Worm (Caenorhabditis elegans) whole organism, L1 larva: ENCODE results near the gene brc-1.

Experiments
- Y116A8C.19 ChIP-seq: sonication (generic microtip); optimal IDR thresholded peaks from 2 replicates; lab custom pipeline; 2016; ENCODE audit warnings: missing compliant biosample characterization, missing genetic modification characterization, borderline replicate concordance
- alr-1 ChIP-seq: fragments of 200-800 bp; sonication (Bioruptor generic); optimal IDR thresholded peaks from 2 replicates; lab custom pipeline; 2018; ENCODE audit warnings: borderline replicate concordance, mild to moderate bottlenecking, missing genetic modification characterization, missing compliant biosample characterization
- aly-2 ChIP-seq: fragments of 150-350 bp; optimal IDR thresholded peaks from 2 replicates; lab custom pipeline; 2014; ENCODE audit warnings: missing biosample characterization, missing genetic modification characterization
- ceh-82 ChIP-seq, 3 experiments: fragments of 150-350 bp in 1 of 3; sonication (generic microtip) in 2 of 3; optimal IDR thresholded peaks; 2 replicates each; lab custom pipeline; 2014 to 2017; ENCODE audit warnings: missing biosample characterization in 3 of 3, missing genetic modification characterization in 3 of 3
- dpl-1 ChIP-seq, 3 experiments: fragments of 150-350 bp in 2 of 3; sonication (generic microtip) in 1 of 3; optimal IDR thresholded peaks; 2 replicates each; lab custom pipeline; 2014 to 2017; ENCODE audit warnings: missing biosample characterization in 3 of 3, missing genetic modification characterization in 3 of 3, missing genetic modification reagents in 3 of 3
- efl-1 ChIP-seq, 4 experiments: fragments of 150-350 bp; optimal IDR thresholded peaks in 3 of 4; peaks in 1 of 4; 1 replicate in 1 of 4; 2 replicates in 3 of 4; lab custom pipeline; 2014; ENCODE audit warnings: missing biosample characterization in 2 of 4, missing genetic modification characterization in 2 of 4, missing genetic modification reagents in 2 of 4
- egl-13 ChIP-seq: sonication (generic microtip); optimal IDR thresholded peaks from 2 replicates; lab custom pipeline; 2016; ENCODE audit warnings: missing genotype, missing genetic modification reagents, missing genetic modification characterization, missing compliant biosample characterization
- elt-2 ChIP-seq: sonication (generic microtip); optimal IDR thresholded peaks from 2 replicates; lab custom pipeline; 2016; ENCODE audit warnings: missing genetic modification characterization, mild to moderate bottlenecking, inconsistent platforms, missing compliant biosample characterization, missing genetic modification reagents
- fkh-10 ChIP-seq: sonication (generic microtip); optimal IDR thresholded peaks from 2 replicates; lab custom pipeline; 2017; ENCODE audit warnings: missing biosample characterization, missing genetic modification reagents, missing genetic modification characterization
- isw-1 ChIP-seq: fragments of 200-800 bp; sonication (Bioruptor generic); IDR thresholded peaks from 2 replicates; pipeline ENCODE4 v1.3.6; 2022; ENCODE audit warnings: missing genetic modification characterization, missing compliant biosample characterization
- lin-13 ChIP-seq: fragments of 150-350 bp; optimal IDR thresholded peaks from 2 replicates; lab custom pipeline; 2014; ENCODE audit warnings: missing biosample characterization, missing genetic modification reagents, missing genetic modification characterization
- lin-14 ChIP-seq: fragments of 200-800 bp; sonication (Bioruptor generic); optimal IDR thresholded peaks from 2 replicates; lab custom pipeline; 2018; ENCODE audit warnings: mild to moderate bottlenecking, missing genetic modification characterization, moderate library complexity, missing compliant biosample characterization
- lin-15B ChIP-seq: fragments of 150-350 bp; sonication (generic microtip); optimal IDR thresholded peaks from 3 replicates; lab custom pipeline; 2014; ENCODE audit warnings: missing biosample characterization, missing genetic modification characterization
- lin-35 ChIP-seq, 2 experiments: fragments of 150-350 bp; optimal IDR thresholded peaks; 2 replicates each; lab custom pipeline; 2014; ENCODE audit warnings: missing biosample characterization in 2 of 2, missing genetic modification characterization in 2 of 2, missing genetic modification reagents in 2 of 2
- lir-3 ChIP-seq: sonication (generic microtip); optimal IDR thresholded peaks from 2 replicates; lab custom pipeline; 2016; ENCODE audit warnings: mild to moderate bottlenecking, missing genetic modification characterization, moderate library complexity, missing compliant biosample characterization; ENCODE audit not compliant: poor library complexity
- lsy-2 ChIP-seq, 2 experiments: fragments of 150-350 bp; optimal IDR thresholded peaks; 2 replicates each; lab custom pipeline; 2014; ENCODE audit warnings: missing biosample characterization in 2 of 2, missing genetic modification characterization in 2 of 2
- mab-9 ChIP-seq: fragments of 200-800 bp; sonication (Bioruptor generic); IDR thresholded peaks from 2 replicates; pipeline ENCODE4 v1.3.6; 2022; ENCODE audit warnings: missing genetic modification reagents, missing genetic modification characterization, missing compliant biosample characterization
- mef-2 ChIP-seq: fragments of 150-350 bp; optimal IDR thresholded peaks from 2 replicates; lab custom pipeline; 2014; ENCODE audit warnings: missing biosample characterization, missing genetic modification characterization
- mep-1 ChIP-seq: fragments of 150-350 bp; optimal IDR thresholded peaks from 2 replicates; lab custom pipeline; 2014; ENCODE audit warnings: missing biosample characterization, missing genetic modification characterization
- nhr-28 ChIP-seq: fragments of 150-350 bp; optimal IDR thresholded peaks from 2 replicates; lab custom pipeline; 2014; ENCODE audit warnings: missing biosample characterization, missing genetic modification characterization
- nhr-47 ChIP-seq: sonication (generic microtip); optimal IDR thresholded peaks from 2 replicates; lab custom pipeline; 2016; ENCODE audit warnings: mild to moderate bottlenecking, missing genetic modification characterization, moderate library complexity, missing compliant biosample characterization
- nhr-71 ChIP-seq: sonication (generic microtip); optimal IDR thresholded peaks from 2 replicates; lab custom pipeline; 2016; ENCODE audit warnings: mild to moderate bottlenecking, missing genetic modification characterization, moderate library complexity, missing compliant biosample characterization
- nhr-90 ChIP-seq: sonication (generic microtip); optimal IDR thresholded peaks from 2 replicates; lab custom pipeline; 2016; ENCODE audit warnings: mild to moderate bottlenecking, missing genetic modification characterization, missing compliant biosample characterization; ENCODE audit not compliant: poor library complexity
- snu-23 ChIP-seq: sonication (generic microtip); optimal IDR thresholded peaks from 2 replicates; lab custom pipeline; 2016; ENCODE audit warnings: missing genetic modification characterization, missing compliant biosample characterization
- sox-4 ChIP-seq: sonication (generic microtip); optimal IDR thresholded peaks from 2 replicates; lab custom pipeline; 2016; ENCODE audit warnings: missing genetic modification characterization, missing compliant biosample characterization
- sup-37 ChIP-seq: fragments of 200-800 bp; sonication (Bioruptor generic); optimal IDR thresholded peaks from 2 replicates; lab custom pipeline; 2018; ENCODE audit warnings: mild to moderate bottlenecking, missing genetic modification characterization, missing compliant biosample characterization
- unc-86 ChIP-seq: sonication (generic microtip); optimal IDR thresholded peaks from 2 replicates; lab custom pipeline; 2016; ENCODE audit warnings: missing genetic modification characterization, missing compliant biosample characterization
- unc-98 ChIP-seq: fragments of 200-800 bp; sonication (Bioruptor generic); IDR thresholded peaks from 2 replicates; pipeline ENCODE4 v1.3.6; 2022; ENCODE audit warnings: missing genetic modification characterization, missing compliant biosample characterization

Gene brc-1

ce11 chrIII:3901542-3901941 is 38.8 kb upstream of the brc-1 start, which contains the start of gene tir-1:
tir-1 (minus strand) TSS chrIII:3901642.
- TF ChIP-seq efl-1 (optimal IDR thresholded peaks at IDR 0.05; lab: Kevin White, UChicago) (no peak), efl-1 (GFP tag; optimal IDR thresholded peaks at IDR 0.05 in 1 of 2; lab: Kevin White, UChicago) (no peak), nhr-71 (tag; lab: Kevin White, UChicago) (no peak), fkh-10 (GFP tag; lab: Kevin White, UChicago) (no peak), mef-2 (tag; lab: Kevin White, UChicago) (no peak), sox-4 (tag; lab: Kevin White, UChicago) (no peak), nhr-47 (no peak), lir-3 (tag; lab: Kevin White, UChicago) (no peak)

- TF ChIP-seq unc-86 (tag; lab: Kevin White, UChicago): no peak
- no peak for TF ChIP-seq lin-15B (tag; lab: Kevin White, UChicago)
- peak; percentile 25 for TF ChIP-seq snu-23
- peak; percentile 49 for TF ChIP-seq nhr-71 (tag; lab: Kevin White, UChicago)
- TF ChIP-seq lsy-2 (tag; optimal IDR thresholded peaks at IDR 0.05; lab: Kevin White, UChicago): peak; percentile 29 to 59
- peak; percentile 7; the same call in 1 of the 2 replicates for TF ChIP-seq isw-1 (GFP tag; lab: Robert Waterston, UW)
- TF ChIP-seq nhr-90 (tag; lab: Kevin White, UChicago): no peak
- peak; percentile 3 for TF ChIP-seq egl-13 (tag; lab: Kevin White, UChicago)
- peak; percentile 88 for TF ChIP-seq lin-14
- peak in 1 of 2 experiments; percentile 28 for TF ChIP-seq efl-1 (optimal IDR thresholded peaks at IDR 0.05; lab: Kevin White, UChicago)
- no peak for TF ChIP-seq efl-1 (GFP tag; optimal IDR thresholded peaks at IDR 0.05 in 1 of 2; lab: Kevin White, UChicago)
- no peak for TF ChIP-seq alr-1
- TF ChIP-seq aly-2: no peak
- no peak for TF ChIP-seq sup-37 (GFP tag; lab: Kevin White, UChicago)
- peak in 1 of 3 experiments; percentile 19 for TF ChIP-seq dpl-1 (GFP tag; optimal IDR thresholded peaks at IDR 0.05; lab: Kevin White, UChicago)
- TF ChIP-seq ceh-82 (tag; optimal IDR thresholded peaks at IDR 0.05; lab: Kevin White, UChicago): peak in 1 of 3 experiments; percentile 36
- peak in 1 of 2 experiments; percentile 9 for TF ChIP-seq lin-35 (GFP tag; optimal IDR thresholded peaks at IDR 0.05; lab: Kevin White, UChicago)
- peak; percentile 35 for TF ChIP-seq nhr-47
- no peak for TF ChIP-seq Y116A8C.19 (tag; lab: Kevin White, UChicago)
- peak; percentile 59 for TF ChIP-seq mep-1 (tag; lab: Kevin White, UChicago)
- TF ChIP-seq fkh-10 (GFP tag; lab: Kevin White, UChicago): peak; percentile 7
These were observed 36.1 kb upstream of the brc-1 start for ce11 chrIII:3898850-3899249.

DNA sequence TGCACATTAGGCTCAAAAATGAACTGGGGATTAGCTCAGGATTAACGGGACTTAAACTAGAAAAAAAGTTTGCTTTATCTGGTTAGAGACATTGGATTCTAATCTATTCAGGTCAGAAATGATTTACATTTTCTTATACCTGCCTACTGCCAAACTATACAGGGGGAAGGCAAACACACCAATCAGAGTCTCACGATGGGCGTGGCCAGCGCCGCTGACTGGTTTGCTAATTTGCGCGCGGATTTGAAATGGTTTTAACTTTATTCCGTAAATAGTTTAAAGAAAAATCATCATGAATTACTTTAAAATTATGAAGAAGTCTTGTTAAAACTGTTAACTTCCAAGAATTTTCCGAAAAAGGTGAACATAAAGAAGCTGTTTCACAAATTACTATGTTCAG is 35.6 kb upstream of the brc-1 start:
- TF ChIP-seq efl-1 (optimal IDR thresholded peaks at IDR 0.05; lab: Kevin White, UChicago) (no peak), efl-1 (GFP tag; optimal IDR thresholded peaks at IDR 0.05 in 1 of 2; lab: Kevin White, UChicago) (peak in 1 of 2 experiments; percentile 30), nhr-28 (no peak)

- 0 out of 2 replicates have a peak, but pooled peaks have one; percentile 9 for TF ChIP-seq mab-9 (GFP tag; lab: Robert Waterston, UW)
- 0 out of 2 replicates have a peak, but pooled peaks have one; percentile 4 for TF ChIP-seq unc-98 (GFP tag; lab: Robert Waterston, UW)
These were observed 34.5 kb upstream of the brc-1 start for ce11 chrIII:3897116-3897845.

- TF ChIP-seq lin-13 (GFP tag; lab: Kevin White, UChicago) (no peak), elt-2 (tag; lab: Kevin White, UChicago) (no peak)
These were observed 31.2 kb upstream of the brc-1 start for ce11 chrIII:3893992-3894391.

DNA sequence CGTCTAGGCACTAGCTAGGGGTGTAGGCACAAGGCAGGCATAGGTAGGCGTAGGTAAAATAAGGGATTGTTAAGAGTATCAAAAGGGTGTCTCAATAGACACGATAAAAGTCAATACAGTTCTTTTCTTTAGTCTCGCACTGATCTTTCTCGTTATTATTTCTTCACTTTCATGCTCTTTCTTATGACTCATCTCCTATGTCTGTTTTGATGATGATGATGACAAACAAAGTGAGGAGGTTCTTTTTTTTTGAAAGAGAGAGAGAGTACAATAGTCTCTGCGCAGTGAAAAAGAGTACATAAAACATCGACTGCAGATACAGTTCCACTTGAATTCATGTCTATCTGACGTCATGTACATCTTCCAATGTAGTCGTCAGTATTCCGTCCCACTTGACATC is 27.1 kb upstream of the brc-1 start:
- TF ChIP-seq ceh-82 (tag; optimal IDR thresholded peaks at IDR 0.05; lab: Kevin White, UChicago) (no peak), efl-1 (optimal IDR thresholded peaks at IDR 0.05; lab: Kevin White, UChicago) (no peak), efl-1 (GFP tag; optimal IDR thresholded peaks at IDR 0.05 in 1 of 2; lab: Kevin White, UChicago) (peak in 1 of 2 experiments; percentile 78)
- TF ChIP-seq, all 84 proteins: peak for 1
